Worm (Caenorhabditis elegans): ENCODE data around the gene T14A8.2.

ce11 chrIV:7870451-7870850 is 48.0 kb upstream of the T14A8.2 start, which contains the start of gene T06C10.3:
- TF ChIP-seq egl-5 (tag; optimal IDR thresholded peaks at IDR 0.05) (no peak), elt-3 (tag; optimal IDR thresholded peaks at IDR 0.05) (no peak), fkh-2 (tag; optimal IDR thresholded peaks at IDR 0.05) (no peak), nhr-43 (tag; optimal IDR thresholded peaks at IDR 0.05; ENCODE audit: poor library complexity, severe bottlenecking) (no peak), daf-12 (tag; optimal IDR thresholded peaks at IDR 0.05) (no peak), nhr-76 (tag; optimal IDR thresholded peaks at IDR 0.05) (no peak), lin-15B (tag; optimal IDR thresholded peaks at IDR 0.05) (no peak), pqm-1 (tag; optimal IDR thresholded peaks at IDR 0.05) (no peak), ceh-9 (tag; optimal IDR thresholded peaks at IDR 0.05) (no peak)

Data from whole organism, L3 larva.